Worm (Caenorhabditis elegans) whole organism, L4/young adult: ENCODE measurements around the gene ser-2.

ENCODE experiments used
- W03F9.2 ChIP-seq: fragments of 150-350 bp; optimal IDR thresholded peaks from 2 replicates; lab custom pipeline; 2014; ENCODE audit warnings: missing biosample characterization, missing genetic modification characterization
- dao-5 ChIP-seq: sonication (generic microtip); optimal IDR thresholded peaks from 2 replicates; lab custom pipeline; 2016; ENCODE audit warnings: missing genotype, missing genetic modification characterization, moderate library complexity, missing compliant biosample characterization
- him-1 ChIP-seq: sonication (generic microtip); optimal IDR thresholded peaks from 2 replicates; lab custom pipeline; 2016; ENCODE audit warnings: missing genotype, missing genetic modification reagents, missing genetic modification characterization, missing compliant biosample characterization

DNA sequence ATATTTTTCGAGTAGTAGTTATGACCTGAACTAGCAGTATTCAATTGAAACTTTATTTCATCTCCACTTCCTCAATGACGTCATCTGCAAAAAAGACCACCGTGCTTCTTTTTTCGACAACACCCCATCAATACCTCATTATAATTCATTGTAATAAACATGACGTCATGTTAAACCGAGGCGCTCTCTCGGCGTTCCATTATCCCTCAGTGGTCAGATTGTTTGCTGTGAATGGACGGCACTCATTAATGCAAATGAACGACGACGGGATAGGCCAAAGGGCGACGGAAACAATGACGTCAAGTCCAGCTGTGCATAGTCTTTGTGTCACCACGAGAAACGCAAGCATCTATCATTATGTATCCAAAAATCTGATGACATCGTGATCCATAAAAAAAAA is 44.9 kb upstream of the ser-2 start:
- TF ChIP-seq W03F9.2 (tag; lab: Kevin White, UChicago) (no peak), dao-5 (tag; lab: Kevin White, UChicago) (no peak), him-1 (tag; lab: Kevin White, UChicago) (no peak)
